Fruit fly (Drosophila melanogaster): Measurements from ENCODE around the gene CG13875.

CG13875 gene

DNA sequence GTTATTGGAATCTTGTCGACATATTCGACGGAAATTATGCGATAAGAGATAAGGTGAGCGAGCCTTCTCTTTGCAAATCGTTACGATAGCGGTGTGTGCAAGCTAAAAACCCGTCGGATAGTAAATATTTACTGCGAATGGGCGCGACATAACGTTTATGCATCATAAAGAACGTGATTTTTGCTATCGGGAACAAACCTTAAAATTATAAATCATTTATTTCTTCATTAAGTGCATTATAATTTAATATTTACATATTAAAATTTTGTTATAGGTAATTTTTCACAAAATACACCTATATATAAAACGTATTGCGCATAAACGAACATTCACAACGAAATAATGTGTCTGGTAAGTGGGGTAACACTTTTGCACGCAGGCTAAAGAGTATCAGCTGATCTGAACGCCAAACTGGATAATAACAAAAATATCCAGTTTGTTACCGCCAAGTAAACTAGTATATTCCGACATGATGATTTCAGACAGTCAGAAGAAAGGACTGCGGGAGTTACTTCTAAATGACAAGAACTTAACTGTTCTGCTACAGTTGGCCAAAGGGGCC lies 26.1 kb downstream of the CG13875 start, which contains the start of the genes Gk1 and CG13876 (continued):
- TF ChIP-seq CG6254 (GFP tag; optimal IDR thresholded peaks at IDR 0.05) (peak; percentile 88), CG13287 (GFP tag; IDR thresholded peaks at IDR 0.05; ENCODE audit: partially characterized antibody) (peak; percentile 34; the same call in 1 of the 2 replicates), CoRest (tag; optimal IDR thresholded peaks at IDR 0.05) (peak; percentile 97), Ets65A (GFP tag) (peak; percentile 92), HLH3B (GFP tag; IDR thresholded peaks at IDR 0.05) (peak; percentile 94), tna (GFP tag; IDR thresholded peaks at IDR 0.05; ENCODE audit: partially characterized antibody) (no peak), CG9817 (tag; optimal IDR thresholded peaks at IDR 0.05) (peak; percentile 94), Bgb (GFP tag; IDR thresholded peaks at IDR 0.05; ENCODE audit: partially characterized antibody) (no peak), CG10321 (GFP tag; IDR thresholded peaks at IDR 0.05) (peak; percentile 65), E2f1 (GFP tag; IDR thresholded peaks at IDR 0.05) (peak; percentile 93), CG10979 (tag; optimal IDR thresholded peaks at IDR 0.05) (peak; percentile 96), HmgZ (tag; optimal IDR thresholded peaks at IDR 0.05) (peak; percentile 98), NFAT (GFP tag; IDR thresholded peaks at IDR 0.05) (peak; percentile 79), B-H1 (GFP tag; IDR thresholded peaks at IDR 0.05) (peak; percentile 87), Camta (GFP tag; optimal IDR thresholded peaks at IDR 0.05) (peak; percentile 44), CG31224 (GFP tag; IDR thresholded peaks at IDR 0.05) (peak; percentile 88), CG7271 (tag; optimal IDR thresholded peaks at IDR 0.05) (peak; percentile 94), rib (GFP tag; IDR thresholded peaks at IDR 0.05) (peak; percentile 94), CG17328 (GFP tag; IDR thresholded peaks at IDR 0.05) (peak; percentile 96), unpg (GFP tag; optimal IDR thresholded peaks at IDR 0.05) (peak; percentile 98), CG33557 (GFP tag; optimal IDR thresholded peaks at IDR 0.05) (peak; percentile 92), grn (GFP tag; optimal IDR thresholded peaks at IDR 0.05) (peak; percentile 78), CG4360 (GFP tag; IDR thresholded peaks at IDR 0.05) (peak; percentile 72), jigr1 (GFP tag; IDR thresholded peaks at IDR 0.05) (peak; percentile 64; the same call in 2 of the 3 replicates), Abd-B (GFP tag; optimal IDR thresholded peaks at IDR 0.05) (peak; percentile 87), E2f2 (GFP tag; IDR thresholded peaks at IDR 0.05) (peak; percentile 77), CG16863 (GFP tag; optimal IDR thresholded peaks at IDR 0.05) (peak; percentile 21), dm (GFP tag; optimal IDR thresholded peaks at IDR 0.05) (no peak), CG8944 (GFP tag; optimal IDR thresholded peaks at IDR 0.05) (peak; percentile 17), CG14710 (tag; optimal IDR thresholded peaks at IDR 0.05) (peak; percentile 100), Usf (GFP tag; optimal IDR thresholded peaks at IDR 0.05) (peak; percentile 78), sisA (GFP tag; IDR thresholded peaks at IDR 0.05) (peak; percentile 81), Xrp1 (GFP tag; IDR thresholded peaks at IDR 0.05) (peak; percentile 97), klu (GFP tag; IDR thresholded peaks at IDR 0.05) (peak; percentile 83; the same call in 1 of the 2 replicates), B-H2 (GFP tag; optimal IDR thresholded peaks at IDR 0.05) (peak; percentile 97), trh (GFP tag; optimal IDR thresholded peaks at IDR 0.05) (peak; percentile 77), CG9932 (GFP tag; IDR thresholded peaks at IDR 0.05) (peak; percentile 91), CG12236 (GFP tag; optimal IDR thresholded peaks at IDR 0.05) (no peak), vfl (GFP tag; optimal IDR thresholded peaks at IDR 0.05) (peak; percentile 70), phol (tag; optimal IDR thresholded peaks at IDR 0.05) (peak; percentile 96), CG10274 (GFP tag; optimal IDR thresholded peaks at IDR 0.05) (peak; percentile 79), CG2889 (GFP tag; IDR thresholded peaks at IDR 0.05) (peak; percentile 69), CG10543 (GFP tag; optimal IDR thresholded peaks at IDR 0.05) (peak; percentile 96), crol (GFP tag; IDR thresholded peaks at IDR 0.05) (peak; percentile 63), al (GFP tag; IDR thresholded peaks at IDR 0.05) (peak; percentile 89), psq (GFP tag; optimal IDR thresholded peaks at IDR 0.05) (peak; percentile 78), Ssrp (tag; optimal IDR thresholded peaks at IDR 0.05) (peak; percentile 94), da (GFP tag; optimal IDR thresholded peaks at IDR 0.05) (no peak), CG32532 (GFP tag; IDR thresholded peaks at IDR 0.05) (peak; percentile 97), yki (optimal IDR thresholded peaks at IDR 0.05) (no peak), CG2875 (GFP tag; optimal IDR thresholded peaks at IDR 0.05) (peak; percentile 85)

Measured in whole organism, embryonic.